Fruit fly (Drosophila melanogaster): ENCODE data around the gene CAH1.

The CAH1 gene

dm6 chr2L:13838647-13839390 is 35.4 kb downstream of the CAH1 start:
- TF ChIP-seq tj (GFP tag; optimal IDR thresholded peaks at IDR 0.05) (no peak), Clk (GFP tag; optimal IDR thresholded peaks at IDR 0.05) (peak; percentile 43), Mnt (GFP tag; optimal IDR thresholded peaks at IDR 0.05) (no peak), kay (GFP tag; ENCODE audit: borderline replicate concordance) (peak; percentile 84), Hr96 (GFP tag; optimal IDR thresholded peaks at IDR 0.05) (no peak), pad (GFP tag; optimal IDR thresholded peaks at IDR 0.05) (peak; percentile 32), ovo (GFP tag; optimal IDR thresholded peaks at IDR 0.05) (no peak), CG33017 (tag; optimal IDR thresholded peaks at IDR 0.05) (peak; percentile 78), toe (GFP tag; optimal IDR thresholded peaks at IDR 0.05) (no peak), Crg-1 (GFP tag; optimal IDR thresholded peaks at IDR 0.05) (peak; percentile 4), bab1 (GFP tag; optimal IDR thresholded peaks at IDR 0.05) (no peak), CG5204 (GFP tag; optimal IDR thresholded peaks at IDR 0.05) (peak; percentile 10), CG7045 (GFP tag; optimal IDR thresholded peaks at IDR 0.05) (peak; percentile 71), cic (GFP tag; optimal IDR thresholded peaks at IDR 0.05) (peak; percentile 93), CG12768 (GFP tag; optimal IDR thresholded peaks at IDR 0.05) (peak; percentile 55), CG1620 (GFP tag; optimal IDR thresholded peaks at IDR 0.05) (no peak), CG14711 (tag; optimal IDR thresholded peaks at IDR 0.05) (no peak), CG7101 (tag; optimal IDR thresholded peaks at IDR 0.05) (peak; percentile 50), cnc (optimal IDR thresholded peaks at IDR 0.05) (no peak), CG11617 (GFP tag; optimal IDR thresholded peaks at IDR 0.05) (peak; percentile 71)

- TF ChIP-seq Hr96 (GFP tag; optimal IDR thresholded peaks at IDR 0.05) (peak; percentile 2), Clk (GFP tag; optimal IDR thresholded peaks at IDR 0.05) (no peak), CG5204 (GFP tag; optimal IDR thresholded peaks at IDR 0.05) (peak; percentile 38), Crg-1 (GFP tag; optimal IDR thresholded peaks at IDR 0.05) (no peak), Mnt (GFP tag; optimal IDR thresholded peaks at IDR 0.05) (no peak), CG33017 (tag; optimal IDR thresholded peaks at IDR 0.05) (peak; percentile 29), CG1620 (GFP tag; optimal IDR thresholded peaks at IDR 0.05) (peak; percentile 22), pad (GFP tag; optimal IDR thresholded peaks at IDR 0.05) (no peak), cic (GFP tag; optimal IDR thresholded peaks at IDR 0.05) (no peak), CG14711 (tag; optimal IDR thresholded peaks at IDR 0.05) (peak; percentile 40), CG7045 (GFP tag; optimal IDR thresholded peaks at IDR 0.05) (peak; percentile 31), kay (GFP tag; ENCODE audit: borderline replicate concordance) (peak; percentile 81), CG11617 (GFP tag; optimal IDR thresholded peaks at IDR 0.05) (peak; percentile 37), toe (GFP tag; optimal IDR thresholded peaks at IDR 0.05) (peak; percentile 8), tj (GFP tag; optimal IDR thresholded peaks at IDR 0.05) (no peak), CG12768 (GFP tag; optimal IDR thresholded peaks at IDR 0.05) (no peak), cnc (optimal IDR thresholded peaks at IDR 0.05) (no peak), ovo (GFP tag; optimal IDR thresholded peaks at IDR 0.05) (no peak), CG7101 (tag; optimal IDR thresholded peaks at IDR 0.05) (peak; percentile 31), bab1 (GFP tag; optimal IDR thresholded peaks at IDR 0.05) (peak; percentile 68)
Observed at dm6 chr2L:13839744-13840151, 36.3 kb downstream of the CAH1 start.

dm6 chr2L:13841508-13841907 is 38.1 kb downstream of the CAH1 start, which contains the start of gene CG33307:
Gene CG33307 (minus strand): TSS chr2L:13841520.
- TF ChIP-seq CG5204 (GFP tag; optimal IDR thresholded peaks at IDR 0.05) (no peak), Hr96 (GFP tag; optimal IDR thresholded peaks at IDR 0.05) (no peak), CG14711 (tag; optimal IDR thresholded peaks at IDR 0.05) (no peak), Crg-1 (GFP tag; optimal IDR thresholded peaks at IDR 0.05) (no peak), kay (GFP tag; ENCODE audit: borderline replicate concordance) (no peak), CG7045 (GFP tag; optimal IDR thresholded peaks at IDR 0.05) (no peak), CG12768 (GFP tag; optimal IDR thresholded peaks at IDR 0.05) (no peak), CG1620 (GFP tag; optimal IDR thresholded peaks at IDR 0.05) (no peak), cic (GFP tag; optimal IDR thresholded peaks at IDR 0.05) (no peak), Mnt (GFP tag; optimal IDR thresholded peaks at IDR 0.05) (no peak), toe (GFP tag; optimal IDR thresholded peaks at IDR 0.05) (no peak), bab1 (GFP tag; optimal IDR thresholded peaks at IDR 0.05) (no peak), CG33017 (tag; optimal IDR thresholded peaks at IDR 0.05) (no peak), CG7101 (tag; optimal IDR thresholded peaks at IDR 0.05) (no peak), pad (GFP tag; optimal IDR thresholded peaks at IDR 0.05) (no peak), tj (GFP tag; optimal IDR thresholded peaks at IDR 0.05) (no peak), cnc (optimal IDR thresholded peaks at IDR 0.05) (no peak)

dm6 chr2L:13842078-13842477 is 38.7 kb downstream of the CAH1 start:
- TF ChIP-seq kay (GFP tag; ENCODE audit: borderline replicate concordance) (no peak), Mnt (GFP tag; optimal IDR thresholded peaks at IDR 0.05) (no peak), Clk (GFP tag; optimal IDR thresholded peaks at IDR 0.05) (no peak), CG7101 (tag; optimal IDR thresholded peaks at IDR 0.05) (no peak), cic (GFP tag; optimal IDR thresholded peaks at IDR 0.05) (no peak), Hr96 (GFP tag; optimal IDR thresholded peaks at IDR 0.05) (no peak), CG33017 (tag; optimal IDR thresholded peaks at IDR 0.05) (no peak), CG12768 (GFP tag; optimal IDR thresholded peaks at IDR 0.05) (no peak), ovo (GFP tag; optimal IDR thresholded peaks at IDR 0.05) (no peak), CG14711 (tag; optimal IDR thresholded peaks at IDR 0.05) (no peak), CG1620 (GFP tag; optimal IDR thresholded peaks at IDR 0.05) (no peak), tj (GFP tag; optimal IDR thresholded peaks at IDR 0.05) (no peak), CG11617 (GFP tag; optimal IDR thresholded peaks at IDR 0.05) (no peak)

DNA sequence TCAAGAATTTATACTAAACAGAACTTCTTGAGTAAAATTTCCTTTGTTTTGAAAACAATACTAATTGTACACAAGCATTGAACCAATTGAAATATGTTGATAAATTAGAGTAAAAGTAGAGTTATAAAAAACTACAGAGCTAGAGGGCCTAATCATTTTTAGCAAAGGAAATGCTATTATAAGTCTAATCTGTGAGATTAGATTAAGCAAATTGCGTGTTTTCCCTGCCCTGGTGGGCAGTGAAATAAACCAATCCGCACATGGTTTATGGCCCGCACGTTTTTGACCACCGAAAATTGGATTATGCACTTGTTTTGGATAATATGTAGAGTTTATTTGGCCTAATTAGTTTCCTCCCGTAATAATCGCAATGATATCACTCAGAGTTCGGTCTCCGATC is 39.1 kb downstream of the CAH1 start:
- TF ChIP-seq Clk (GFP tag; optimal IDR thresholded peaks at IDR 0.05) (no peak), Hr96 (GFP tag; optimal IDR thresholded peaks at IDR 0.05) (no peak), CG11617 (GFP tag; optimal IDR thresholded peaks at IDR 0.05) (no peak)

Data from whole organism, adult.